Worm (Caenorhabditis elegans) whole organism, L1 larva: Measurements from ENCODE around the gene bcl-11.

ENCODE experiments used
- C34B4.2 ChIP-seq: sonication (generic microtip); optimal IDR thresholded peaks from 2 replicates; lab custom pipeline; 2017; ENCODE audit warnings: mild to moderate bottlenecking, missing genetic modification characterization, missing compliant biosample characterization
- F16B12.6 ChIP-seq: fragments of 150-350 bp; optimal IDR thresholded peaks from 2 replicates; lab custom pipeline; 2014; ENCODE audit warnings: missing biosample characterization, missing genetic modification characterization
- Y116A8C.19 ChIP-seq: sonication (generic microtip); optimal IDR thresholded peaks from 2 replicates; lab custom pipeline; 2016; ENCODE audit warnings: missing compliant biosample characterization, missing genetic modification characterization, borderline replicate concordance
- aha-1 ChIP-seq: fragments of 150-350 bp; optimal IDR thresholded peaks from 2 replicates; lab custom pipeline; 2014; ENCODE audit warnings: missing biosample characterization, missing genetic modification characterization
- alr-1 ChIP-seq: fragments of 200-800 bp; sonication (Bioruptor generic); optimal IDR thresholded peaks from 2 replicates; lab custom pipeline; 2018; ENCODE audit warnings: borderline replicate concordance, mild to moderate bottlenecking, missing genetic modification characterization, missing compliant biosample characterization
- ama-1 ChIP-seq: fragments of 150-350 bp; optimal IDR thresholded peaks from 2 replicates; lab custom pipeline; 2014
- blmp-1 ChIP-seq: fragments of 150-350 bp; optimal IDR thresholded peaks from 2 replicates; lab custom pipeline; 2014; ENCODE audit warnings: missing biosample characterization, missing genetic modification characterization
- ceh-63 ChIP-seq: fragments of 200-800 bp; sonication (Bioruptor generic); optimal IDR thresholded peaks from 2 replicates; lab custom pipeline; 2018; ENCODE audit warnings: mild to moderate bottlenecking, missing genetic modification characterization, missing compliant biosample characterization
- ceh-8 ChIP-seq: fragments of 200-800 bp; sonication (Bioruptor generic); optimal IDR thresholded peaks from 2 replicates; lab custom pipeline; 2018; ENCODE audit warnings: mild to moderate bottlenecking, missing genetic modification characterization, moderate library complexity, missing compliant biosample characterization
- ceh-82 ChIP-seq, 3 experiments: fragments of 150-350 bp in 1 of 3; sonication (generic microtip) in 2 of 3; optimal IDR thresholded peaks; 2 replicates each; lab custom pipeline; 2014 to 2017; ENCODE audit warnings: missing biosample characterization in 3 of 3, missing genetic modification characterization in 3 of 3
- dpl-1 ChIP-seq, 3 experiments: fragments of 150-350 bp in 2 of 3; sonication (generic microtip) in 1 of 3; optimal IDR thresholded peaks; 2 replicates each; lab custom pipeline; 2014 to 2017; ENCODE audit warnings: missing biosample characterization in 3 of 3, missing genetic modification characterization in 3 of 3, missing genetic modification reagents in 3 of 3
- dsc-1 ChIP-seq: sonication (generic microtip); optimal IDR thresholded peaks from 2 replicates; lab custom pipeline; 2016; ENCODE audit warnings: mild to moderate bottlenecking, missing genetic modification characterization, missing compliant biosample characterization
- efl-1 ChIP-seq, 4 experiments: fragments of 150-350 bp; optimal IDR thresholded peaks in 3 of 4; peaks in 1 of 4; 1 replicate in 1 of 4; 2 replicates in 3 of 4; lab custom pipeline; 2014; ENCODE audit warnings: missing biosample characterization in 2 of 4, missing genetic modification characterization in 2 of 4, missing genetic modification reagents in 2 of 4
- egl-13 ChIP-seq: sonication (generic microtip); optimal IDR thresholded peaks from 2 replicates; lab custom pipeline; 2016; ENCODE audit warnings: missing genotype, missing genetic modification reagents, missing genetic modification characterization, missing compliant biosample characterization
- ets-5 ChIP-seq: fragments of 200-800 bp; sonication (Bioruptor generic); IDR thresholded peaks from 2 replicates; pipeline ENCODE4 v1.3.6; 2022; ENCODE audit warnings: missing genetic modification characterization, missing compliant biosample characterization
- fkh-4 ChIP-seq: sonication (generic microtip); optimal IDR thresholded peaks from 2 replicates; lab custom pipeline; 2016; ENCODE audit warnings: missing compliant biosample characterization, missing genetic modification characterization, borderline replicate concordance
- grh-1 ChIP-seq: fragments of 200-800 bp; sonication (Bioruptor generic); IDR thresholded peaks from 2 replicates; pipeline ENCODE4 v1.3.6; 2022; ENCODE audit warnings: missing genetic modification reagents, missing genetic modification characterization, missing compliant biosample characterization
- hpl-2 ChIP-seq: fragments of 150-350 bp; optimal IDR thresholded peaks from 2 replicates; lab custom pipeline; 2014; ENCODE audit warnings: missing biosample characterization, missing genetic modification reagents, missing genetic modification characterization
- irx-1 ChIP-seq: sonication (generic microtip); optimal IDR thresholded peaks from 2 replicates; lab custom pipeline; 2016; ENCODE audit warnings: missing genetic modification characterization, missing compliant biosample characterization
- isw-1 ChIP-seq: fragments of 200-800 bp; sonication (Bioruptor generic); IDR thresholded peaks from 2 replicates; pipeline ENCODE4 v1.3.6; 2022; ENCODE audit warnings: missing genetic modification characterization, missing compliant biosample characterization
- jun-1 ChIP-seq: fragments of 150-350 bp; optimal IDR thresholded peaks from 2 replicates; lab custom pipeline; 2014; ENCODE audit warnings: missing biosample characterization, missing genetic modification reagents, missing genetic modification characterization
- lin-15B ChIP-seq: fragments of 150-350 bp; sonication (generic microtip); optimal IDR thresholded peaks from 3 replicates; lab custom pipeline; 2014; ENCODE audit warnings: missing biosample characterization, missing genetic modification characterization
- lin-35 ChIP-seq, 2 experiments: fragments of 150-350 bp; optimal IDR thresholded peaks; 2 replicates each; lab custom pipeline; 2014; ENCODE audit warnings: missing biosample characterization in 2 of 2, missing genetic modification characterization in 2 of 2, missing genetic modification reagents in 2 of 2
- mdl-1 ChIP-seq, 2 experiments: fragments of 150-350 bp; optimal IDR thresholded peaks; 2 replicates each; lab custom pipeline; 2014 to 2017; ENCODE audit warnings: missing biosample characterization in 2 of 2, missing genetic modification characterization in 2 of 2, inconsistent platforms in 1 of 2
- mef-2 ChIP-seq: fragments of 150-350 bp; optimal IDR thresholded peaks from 2 replicates; lab custom pipeline; 2014; ENCODE audit warnings: missing biosample characterization, missing genetic modification characterization
- mep-1 ChIP-seq: fragments of 150-350 bp; optimal IDR thresholded peaks from 2 replicates; lab custom pipeline; 2014; ENCODE audit warnings: missing biosample characterization, missing genetic modification characterization
- nhr-11 ChIP-seq: fragments of 150-350 bp; optimal IDR thresholded peaks from 2 replicates; lab custom pipeline; 2014; ENCODE audit warnings: missing biosample characterization, missing genetic modification characterization
- nhr-12 ChIP-seq: sonication (generic microtip); optimal IDR thresholded peaks from 2 replicates; lab custom pipeline; 2017; ENCODE audit warnings: missing biosample characterization, missing genetic modification characterization
- nhr-19 ChIP-seq: fragments of 200-800 bp; sonication (Bioruptor generic); conservative IDR thresholded peaks from 2 replicates; pipeline ENCODE4 v1.3.6; 2022; ENCODE audit warnings: missing genetic modification characterization, missing compliant biosample characterization
- nhr-20 ChIP-seq: sonication (generic microtip); optimal IDR thresholded peaks from 2 replicates; lab custom pipeline; 2016; ENCODE audit warnings: mild to moderate bottlenecking, missing genetic modification characterization, missing compliant biosample characterization
- nhr-237 ChIP-seq: fragments of 150-350 bp; optimal IDR thresholded peaks from 2 replicates; lab custom pipeline; 2014; ENCODE audit warnings: missing biosample characterization, missing genetic modification characterization
- nhr-28 ChIP-seq: fragments of 150-350 bp; optimal IDR thresholded peaks from 2 replicates; lab custom pipeline; 2014; ENCODE audit warnings: missing biosample characterization, missing genetic modification characterization
- nhr-47 ChIP-seq: sonication (generic microtip); optimal IDR thresholded peaks from 2 replicates; lab custom pipeline; 2016; ENCODE audit warnings: mild to moderate bottlenecking, missing genetic modification characterization, moderate library complexity, missing compliant biosample characterization
- nhr-71 ChIP-seq: sonication (generic microtip); optimal IDR thresholded peaks from 2 replicates; lab custom pipeline; 2016; ENCODE audit warnings: mild to moderate bottlenecking, missing genetic modification characterization, moderate library complexity, missing compliant biosample characterization
- nhr-84 ChIP-seq: sonication (generic microtip); optimal IDR thresholded peaks from 2 replicates; lab custom pipeline; 2017; ENCODE audit warnings: missing biosample characterization, missing genetic modification characterization
- nhr-85 ChIP-seq: sonication (generic microtip); peaks from one replicate; lab custom pipeline; 2016; ENCODE audit warnings: missing genetic modification characterization, inconsistent platforms, missing compliant biosample characterization
- nhr-90 ChIP-seq: sonication (generic microtip); optimal IDR thresholded peaks from 2 replicates; lab custom pipeline; 2016; ENCODE audit warnings: mild to moderate bottlenecking, missing genetic modification characterization, missing compliant biosample characterization; ENCODE audit not compliant: poor library complexity
- pag-3 ChIP-seq: sonication (generic microtip); optimal IDR thresholded peaks from 2 replicates; lab custom pipeline; 2017; ENCODE audit warnings: missing genetic modification characterization, mild to moderate bottlenecking, missing compliant biosample characterization, antibody characterized with exemption, borderline replicate concordance; ENCODE audit not compliant: insufficient read depth
- snu-23 ChIP-seq: sonication (generic microtip); optimal IDR thresholded peaks from 2 replicates; lab custom pipeline; 2016; ENCODE audit warnings: missing genetic modification characterization, missing compliant biosample characterization
- swsn-7 ChIP-seq: sonication (generic microtip); optimal IDR thresholded peaks from 2 replicates; lab custom pipeline; 2016; ENCODE audit warnings: missing genetic modification characterization, missing compliant biosample characterization
- tlp-1 ChIP-seq: fragments of 150-350 bp; optimal IDR thresholded peaks from 2 replicates; lab custom pipeline; 2014; ENCODE audit warnings: missing biosample characterization, missing genetic modification characterization
- unc-130 ChIP-seq: fragments of 150-350 bp; optimal IDR thresholded peaks from 2 replicates; lab custom pipeline; 2017; ENCODE audit warnings: missing biosample characterization, missing genetic modification characterization, inconsistent platforms
- unc-30 ChIP-seq: sonication (generic microtip); optimal IDR thresholded peaks from 2 replicates; lab custom pipeline; 2017; ENCODE audit warnings: missing biosample characterization, missing genetic modification characterization
- unc-62 ChIP-seq: fragments of 150-350 bp; optimal IDR thresholded peaks from 2 replicates; lab custom pipeline; 2014; ENCODE audit warnings: missing biosample characterization, missing genetic modification reagents, missing genetic modification characterization
- unc-98 ChIP-seq: fragments of 200-800 bp; sonication (Bioruptor generic); IDR thresholded peaks from 2 replicates; pipeline ENCODE4 v1.3.6; 2022; ENCODE audit warnings: missing genetic modification characterization, missing compliant biosample characterization
- xbp-1 ChIP-seq: sonication (generic microtip); optimal IDR thresholded peaks from 2 replicates; lab custom pipeline; 2016; ENCODE audit warnings: missing genetic modification characterization, missing compliant biosample characterization
- zag-1 ChIP-seq: fragments of 150-350 bp; optimal IDR thresholded peaks from 2 replicates; lab custom pipeline; 2014; ENCODE audit warnings: missing biosample characterization, missing genetic modification characterization
- zip-4 ChIP-seq: fragments of 200-800 bp; sonication (Bioruptor generic); optimal IDR thresholded peaks from 2 replicates; lab custom pipeline; 2018; ENCODE audit warnings: mild to moderate bottlenecking, missing genetic modification characterization, moderate library complexity, missing compliant biosample characterization
- ztf-11 ChIP-seq, 2 experiments: sonication (generic microtip); optimal IDR thresholded peaks; 2 replicates each; lab custom pipeline; 2016 to 2017; ENCODE audit warnings: missing genetic modification characterization in 2 of 2, missing biosample characterization in 1 of 2, missing compliant biosample characterization in 1 of 2
- ztf-4 ChIP-seq: fragments of 150-350 bp; optimal IDR thresholded peaks from 2 replicates; lab custom pipeline; 2014; ENCODE audit warnings: missing biosample characterization, missing genetic modification characterization

Gene bcl-11

ce11 chrV:6348133-6348532 is 7.7 kb upstream of the bcl-11 start (continued):
- no peak for TF ChIP-seq lin-15B (tag; lab: Kevin White, UChicago)
- TF ChIP-seq unc-98 (GFP tag; lab: Robert Waterston, UW) = no peak
- TF ChIP-seq lin-35 (GFP tag; optimal IDR thresholded peaks at IDR 0.05; lab: Kevin White, UChicago) = peak; percentile 15 to 58
- TF ChIP-seq ztf-11 (tag; optimal IDR thresholded peaks at IDR 0.05; lab: Kevin White, UChicago) = no peak
- no peak for TF ChIP-seq irx-1
- no peak for TF ChIP-seq pag-3 (tag; lab: Kevin White, UChicago)
- TF ChIP-seq unc-62 (GFP tag; lab: Kevin White, UChicago) = no peak
- TF ChIP-seq fkh-4 (tag; lab: Kevin White, UChicago) = no peak
- no peak for TF ChIP-seq nhr-90 (tag; lab: Kevin White, UChicago)
- TF ChIP-seq nhr-47 (tag; lab: Kevin White, UChicago) = no peak
- peak in 2 of 3 experiments; percentile 46 to 49 for TF ChIP-seq ceh-82 (tag; optimal IDR thresholded peaks at IDR 0.05; lab: Kevin White, UChicago)
- no peak for TF ChIP-seq nhr-237 (tag; lab: Kevin White, UChicago)
- TF ChIP-seq dpl-1 (GFP tag; optimal IDR thresholded peaks at IDR 0.05; lab: Kevin White, UChicago) = peak in 1 of 3 experiments; percentile 37
- TF ChIP-seq efl-1 (optimal IDR thresholded peaks at IDR 0.05; lab: Kevin White, UChicago) = peak in 1 of 2 experiments; percentile 26
- TF ChIP-seq efl-1 (GFP tag; optimal IDR thresholded peaks at IDR 0.05 in 1 of 2; lab: Kevin White, UChicago) = no peak
- no peak for TF ChIP-seq nhr-12 (tag; lab: Kevin White, UChicago)
- no peak for TF ChIP-seq tlp-1 (tag; lab: Kevin White, UChicago)
- peak; percentile 9 for TF ChIP-seq swsn-7 (tag; lab: Kevin White, UChicago)
- TF ChIP-seq ets-5 = no peak
- no peak for TF ChIP-seq ama-1 (lab: Kevin White, UChicago)
- no peak for TF ChIP-seq nhr-84
- peak; percentile 50 for TF ChIP-seq snu-23
- no peak for TF ChIP-seq zip-4 (GFP tag; lab: Kevin White, UChicago)
- TF ChIP-seq unc-30 (tag; lab: Kevin White, UChicago) = no peak
- TF ChIP-seq nhr-11 (tag; lab: Kevin White, UChicago) = no peak
- no peak for TF ChIP-seq Y116A8C.19 (tag; lab: Kevin White, UChicago)

- TF ChIP-seq zag-1 (no peak), C34B4.2 (tag; lab: Kevin White, UChicago) (no peak), ets-5 (no peak), mep-1 (tag; lab: Kevin White, UChicago) (peak; percentile 26), ceh-82 (tag; optimal IDR thresholded peaks at IDR 0.05; lab: Kevin White, UChicago) (no peak), nhr-20 (tag; lab: Kevin White, UChicago) (peak; percentile 58), nhr-90 (tag; lab: Kevin White, UChicago) (peak; percentile 1), mdl-1 (tag; optimal IDR thresholded peaks at IDR 0.05; lab: Kevin White, UChicago) (no peak), nhr-28 (tag; lab: Kevin White, UChicago) (no peak), lin-35 (GFP tag; optimal IDR thresholded peaks at IDR 0.05; lab: Kevin White, UChicago) (peak in 1 of 2 experiments; percentile 13), ztf-4 (tag; lab: Kevin White, UChicago) (no peak), isw-1 (GFP tag; lab: Robert Waterston, UW) (no peak), ceh-8 (GFP tag; lab: Kevin White, UChicago) (no peak), aha-1 (tag; lab: Kevin White, UChicago) (no peak), dsc-1 (no peak), jun-1 (no peak), alr-1 (tag; lab: Kevin White, UChicago) (no peak), xbp-1 (tag; lab: Kevin White, UChicago) (no peak), unc-98 (GFP tag; lab: Robert Waterston, UW) (no peak), ama-1 (lab: Kevin White, UChicago) (no peak), grh-1 (GFP tag; lab: Robert Waterston, UW) (no peak), nhr-12 (tag; lab: Kevin White, UChicago) (no peak), mef-2 (no peak), blmp-1 (peak; percentile 97), unc-130 (peak; percentile 6), nhr-85 (tag; lab: Kevin White, UChicago) (peak; percentile 30), Y116A8C.19 (tag; lab: Kevin White, UChicago) (no peak), nhr-237 (tag; lab: Kevin White, UChicago) (no peak), F16B12.6 (tag; lab: Kevin White, UChicago) (no peak), nhr-19 (peak; percentile 13), nhr-71 (tag; lab: Kevin White, UChicago) (peak; percentile 34), egl-13 (tag; lab: Kevin White, UChicago) (no peak), dpl-1 (GFP tag; optimal IDR thresholded peaks at IDR 0.05; lab: Kevin White, UChicago) (no peak), hpl-2 (GFP tag; lab: Kevin White, UChicago) (no peak), ceh-63 (GFP tag; lab: Kevin White, UChicago) (no peak), swsn-7 (tag; lab: Kevin White, UChicago) (no peak)
Observed at ce11 chrV:6349597-6349996, 6.2 kb upstream of the bcl-11 start.
